Fruit fly (Drosophila melanogaster): ENCODE measurements around the gene CG15365.
"Not testable (repeated sequence)": the region's sequence is repeated elsewhere in the genome, so short reads cannot be mapped to it uniquely, and the experiment has no call there.

Gene CG15365

DNA sequence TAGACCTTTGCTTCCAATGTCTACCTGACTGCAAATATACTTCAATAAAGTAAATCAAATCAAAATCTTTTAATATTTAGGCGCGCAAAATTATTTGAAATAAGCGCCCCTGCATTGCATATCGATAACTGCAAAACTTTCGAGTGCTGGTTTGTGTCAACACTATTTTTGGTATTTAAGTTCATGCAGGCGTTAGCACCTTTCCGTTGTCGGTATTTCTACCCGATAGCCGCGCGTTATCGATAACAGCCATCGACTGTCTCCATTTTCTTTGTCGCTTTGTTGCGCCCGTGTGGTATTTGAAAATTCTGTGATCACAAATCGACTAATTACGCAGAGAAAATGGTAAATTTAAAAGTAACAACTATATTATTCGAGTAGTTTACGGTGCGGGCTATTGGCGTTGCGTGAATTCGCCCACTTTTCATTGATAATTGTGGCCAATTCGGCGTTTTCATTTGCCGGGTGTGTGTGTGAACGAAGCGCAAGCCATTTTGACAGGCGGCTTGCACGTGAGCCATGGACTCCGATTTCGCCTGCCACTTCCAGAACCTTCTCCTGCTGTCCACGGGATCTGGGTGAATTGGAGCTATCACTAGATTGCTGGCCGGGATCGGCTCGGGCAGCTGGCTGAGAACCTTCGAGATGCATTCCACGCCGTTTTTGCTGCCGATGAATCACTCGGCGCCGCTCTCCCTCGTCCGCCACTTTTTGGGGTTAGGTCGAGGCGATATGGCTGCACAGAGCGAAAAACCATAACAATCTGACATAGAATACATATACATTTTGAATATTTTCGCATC lies 21.7 kb upstream of the CG15365 start, which contains the start of gene CCT2:
CCT2 (plus strand) TSS at position 260 of the 803 bp plus-strand sequence.
- no peak for TF ChIP-seq insv (optimal IDR thresholded peaks at IDR 0.05)

DNA sequence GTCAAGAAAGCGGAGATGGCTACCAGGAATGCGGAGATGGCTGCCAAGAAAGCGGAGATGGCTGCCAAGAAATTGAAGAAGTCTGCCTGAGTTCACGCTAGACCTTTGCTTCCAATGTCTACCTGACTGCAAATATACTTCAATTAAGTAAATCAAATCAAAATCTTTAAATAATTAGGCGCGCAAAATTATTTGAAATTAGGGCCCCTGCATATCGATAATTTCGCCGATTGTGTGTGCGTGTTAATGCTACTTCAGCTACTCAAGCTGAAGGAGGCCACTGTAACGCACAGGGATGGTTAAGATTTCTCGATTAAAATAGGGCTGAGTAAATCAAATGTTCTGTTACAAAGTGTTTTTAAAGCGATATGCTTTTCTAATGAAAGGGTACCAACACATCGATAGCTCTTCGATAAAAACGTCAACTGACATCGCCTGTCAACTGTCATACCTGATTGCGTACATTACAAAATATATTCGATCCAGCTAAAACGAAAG lies 20.2 kb upstream of the CG15365 start, which contains the start of gene CG6999:
CG6999 (plus strand) TSS at position 448 of the 498 bp plus-strand sequence.
- not testable (repeated sequence) for TF ChIP-seq insv, Sin3A, psq (optimal IDR thresholded peaks at IDR 0.05)

DNA sequence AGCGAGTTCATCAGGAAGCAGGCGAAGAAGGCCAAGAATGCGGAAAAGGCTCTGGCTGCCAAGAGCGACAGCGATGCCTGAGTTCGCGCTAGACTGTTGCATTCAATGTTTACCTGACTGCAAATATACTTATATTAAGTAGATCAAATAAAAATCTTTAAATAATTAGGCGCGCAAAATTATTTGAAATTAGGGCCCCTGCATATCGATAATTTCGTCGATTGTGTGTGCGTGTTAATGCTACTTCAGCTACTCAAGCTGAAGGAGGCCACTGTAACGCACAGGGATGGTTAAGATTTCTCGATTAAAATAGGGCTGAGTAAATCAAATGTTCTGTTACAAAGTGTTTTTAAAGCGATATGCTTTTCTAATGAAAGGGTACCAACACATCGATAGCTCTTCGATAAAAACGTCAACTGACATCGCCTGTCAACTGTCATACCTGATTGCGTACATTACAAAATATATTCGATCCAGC lies 19.0 kb upstream of the CG15365 start, which contains the start of gene CG32706:
CG32706 (plus strand) TSS at position 428 of the 478 bp plus-strand sequence.
- not testable (repeated sequence) for TF ChIP-seq Myc, psq, ttk (optimal IDR thresholded peaks at IDR 0.05)

DNA sequence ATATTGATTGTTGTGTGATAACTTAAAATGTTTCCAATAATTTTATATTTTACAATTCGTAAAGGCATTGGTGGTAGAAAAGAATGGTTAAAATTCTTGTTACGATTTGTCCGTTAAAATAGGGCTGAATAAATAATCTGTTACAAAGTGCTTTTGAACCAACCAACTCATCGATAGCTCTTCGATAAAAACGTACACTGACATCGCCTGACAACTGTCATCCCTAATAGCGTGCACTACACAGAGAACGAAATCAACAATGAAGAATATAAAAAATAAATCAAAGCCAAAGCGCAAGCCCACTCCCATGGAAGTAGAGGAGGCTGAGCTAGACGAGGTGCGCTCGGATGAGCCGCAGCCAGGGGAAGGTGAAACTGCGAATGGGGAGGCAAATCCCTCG lies 17.9 kb upstream of the CG15365 start, which contains the start of gene CG32708:
CG32708 (plus strand) TSS at position 207 of the 400 bp plus-strand sequence.
- TF ChIP-seq insv (optimal IDR thresholded peaks at IDR 0.05): no peak
- TF ChIP-seq Sin3A (optimal IDR thresholded peaks at IDR 0.05): no peak
- no peak for TF ChIP-seq h (optimal IDR thresholded peaks at IDR 0.05)
- no peak for TF ChIP-seq psq (optimal IDR thresholded peaks at IDR 0.05)
- TF ChIP-seq ttk (optimal IDR thresholded peaks at IDR 0.05): no peak
- no peak for TF ChIP-seq Myc (optimal IDR thresholded peaks at IDR 0.05)

DNA sequence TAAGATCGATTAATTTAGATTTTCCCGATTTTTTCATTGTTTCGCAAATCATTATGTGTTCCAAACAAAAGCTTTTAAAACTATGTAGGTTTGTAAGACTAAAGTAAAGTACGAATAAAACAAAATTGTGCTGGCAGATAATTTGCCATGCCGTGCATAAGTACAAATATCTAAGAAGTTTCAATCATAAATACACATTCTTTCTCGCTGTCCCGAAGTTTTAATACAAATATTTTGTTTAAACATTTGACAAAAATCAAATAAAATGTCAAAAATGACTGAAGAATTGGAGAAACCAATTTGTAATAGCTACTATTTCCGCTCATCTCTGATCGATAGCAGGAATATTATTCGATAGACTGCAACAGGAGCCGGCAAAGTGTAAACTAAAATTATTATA lies 14.8 kb upstream of the CG15365 start, which contains the start of gene APC4:
APC4 (plus strand) TSS at position 332 of the 400 bp plus-strand sequence.
- TF ChIP-seq insv (optimal IDR thresholded peaks at IDR 0.05) (no peak), Sin3A (optimal IDR thresholded peaks at IDR 0.05) (no peak), h (optimal IDR thresholded peaks at IDR 0.05) (no peak), psq (optimal IDR thresholded peaks at IDR 0.05) (no peak), ttk (optimal IDR thresholded peaks at IDR 0.05) (no peak), Myc (optimal IDR thresholded peaks at IDR 0.05) (no peak)

DNA sequence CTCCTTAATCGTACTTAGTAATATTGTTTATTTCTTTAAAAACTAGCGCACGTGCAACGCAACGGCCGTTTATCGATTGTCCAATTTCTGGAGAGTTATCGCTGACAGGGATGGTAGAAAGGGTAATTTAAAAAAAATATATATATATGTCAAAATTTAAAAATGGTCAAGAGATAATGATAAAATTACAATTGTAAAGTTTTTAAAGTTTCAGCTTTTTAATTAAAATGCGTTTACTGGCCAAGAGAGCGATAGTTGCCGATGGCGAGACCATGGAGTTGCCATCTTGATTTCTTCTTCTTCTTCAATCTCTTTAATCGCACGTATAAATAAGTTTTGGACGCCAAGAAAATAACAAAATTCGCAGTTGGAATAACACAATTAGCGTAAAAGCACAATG lies 13.2 kb upstream of the CG15365 start, which contains the start of the genes CG7246 and HP1b:
CG7246 (minus strand) TSS at position 96 of the 400 bp plus-strand sequence.
HP1b (plus strand) TSS at position 102 of the 400 bp plus-strand sequence.
- TF ChIP-seq psq (optimal IDR thresholded peaks at IDR 0.05) (no peak), ttk (optimal IDR thresholded peaks at IDR 0.05) (no peak), Myc (optimal IDR thresholded peaks at IDR 0.05) (no peak), h (optimal IDR thresholded peaks at IDR 0.05) (no peak), insv (optimal IDR thresholded peaks at IDR 0.05) (no peak), Sin3A (optimal IDR thresholded peaks at IDR 0.05) (no peak)

DNA sequence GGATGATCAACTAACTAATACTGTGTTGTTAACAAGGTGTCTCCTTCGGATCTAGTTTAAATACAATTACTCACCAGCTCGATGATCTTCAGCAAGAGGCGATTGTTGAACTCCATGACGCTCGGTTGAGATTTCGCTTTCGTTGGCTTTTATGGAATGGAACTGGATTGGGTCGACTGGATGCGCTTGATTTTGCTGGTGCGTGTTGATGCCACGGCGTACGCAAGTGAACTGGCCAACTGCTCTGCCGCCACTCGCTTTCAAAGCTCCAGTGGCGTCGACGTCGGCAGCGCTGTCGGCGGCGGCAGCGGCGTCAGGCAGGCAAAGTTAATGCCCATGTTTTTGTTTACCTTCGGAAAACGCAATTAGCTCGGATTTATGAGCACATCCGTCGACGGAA lies 10.5 kb upstream of the CG15365 start, which contains the start of gene CG44325:
CG44325 (minus strand) TSS at position 237 of the 400 bp plus-strand sequence.
- no peak for TF ChIP-seq insv (optimal IDR thresholded peaks at IDR 0.05)
- TF ChIP-seq Sin3A (optimal IDR thresholded peaks at IDR 0.05): no peak
- TF ChIP-seq Myc (optimal IDR thresholded peaks at IDR 0.05): no peak
- TF ChIP-seq psq (optimal IDR thresholded peaks at IDR 0.05): no peak
- TF ChIP-seq ttk (optimal IDR thresholded peaks at IDR 0.05): no peak
- no peak for TF ChIP-seq h (optimal IDR thresholded peaks at IDR 0.05)

DNA sequence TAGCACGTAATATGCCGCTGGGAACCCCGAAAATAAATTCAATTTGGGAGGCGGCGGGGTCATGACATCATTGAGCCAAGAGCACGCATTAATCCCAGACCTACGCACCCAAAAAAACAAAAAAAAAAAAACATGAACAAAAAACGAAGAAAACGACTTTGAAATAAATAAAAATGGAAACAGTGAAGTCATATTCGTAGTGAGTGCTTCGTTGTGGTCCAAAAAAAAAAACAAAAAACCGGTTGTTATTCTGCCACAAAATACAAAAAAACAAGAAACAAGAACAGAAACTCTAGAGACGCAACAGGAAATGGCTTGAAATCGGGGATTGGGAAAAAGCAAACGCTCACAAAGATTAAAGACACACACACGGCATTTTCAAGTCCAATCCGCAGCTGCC lies 9.8 kb upstream of the CG15365 start:
- TF ChIP-seq Myc (optimal IDR thresholded peaks at IDR 0.05) (no peak), psq (optimal IDR thresholded peaks at IDR 0.05) (no peak), h (optimal IDR thresholded peaks at IDR 0.05) (no peak), insv (optimal IDR thresholded peaks at IDR 0.05) (no peak), ttk (optimal IDR thresholded peaks at IDR 0.05) (no peak), Sin3A (optimal IDR thresholded peaks at IDR 0.05) (no peak)

DNA sequence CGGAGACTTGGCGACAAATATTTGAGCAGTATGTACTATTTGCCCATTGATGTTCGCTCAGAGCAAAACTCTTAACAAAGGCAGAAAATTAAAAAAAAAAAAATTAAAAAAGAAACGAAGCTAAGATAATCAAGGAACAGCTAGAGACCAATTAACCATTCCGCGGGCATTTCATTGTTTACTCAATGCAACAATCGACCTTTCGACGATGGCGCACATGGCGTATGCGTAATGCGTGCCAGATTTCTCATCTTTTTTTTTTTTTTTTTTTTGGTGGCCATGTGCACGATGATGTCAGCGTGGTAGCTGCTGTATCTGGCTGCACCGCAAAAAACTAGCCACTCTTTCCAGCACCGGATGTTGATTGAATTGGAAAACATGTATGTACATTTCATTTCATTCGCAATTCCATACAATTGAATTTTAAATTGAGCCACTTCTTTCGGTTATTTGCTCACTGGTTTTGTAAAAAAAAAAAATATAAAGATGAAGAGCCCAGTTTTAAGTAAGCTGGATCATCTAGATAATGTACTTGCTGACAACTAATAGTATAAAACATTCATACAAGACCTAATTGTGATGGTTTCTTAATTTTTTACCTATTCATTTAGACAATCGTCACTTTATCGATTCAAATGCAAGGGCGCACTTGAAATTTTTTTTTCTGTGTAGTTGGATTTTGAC lies 8.0 kb upstream of the CG15365 start:
- TF ChIP-seq insv (optimal IDR thresholded peaks at IDR 0.05) (no peak), ttk (optimal IDR thresholded peaks at IDR 0.05) (no peak), psq (optimal IDR thresholded peaks at IDR 0.05) (no peak), Sin3A (optimal IDR thresholded peaks at IDR 0.05) (no peak)

DNA sequence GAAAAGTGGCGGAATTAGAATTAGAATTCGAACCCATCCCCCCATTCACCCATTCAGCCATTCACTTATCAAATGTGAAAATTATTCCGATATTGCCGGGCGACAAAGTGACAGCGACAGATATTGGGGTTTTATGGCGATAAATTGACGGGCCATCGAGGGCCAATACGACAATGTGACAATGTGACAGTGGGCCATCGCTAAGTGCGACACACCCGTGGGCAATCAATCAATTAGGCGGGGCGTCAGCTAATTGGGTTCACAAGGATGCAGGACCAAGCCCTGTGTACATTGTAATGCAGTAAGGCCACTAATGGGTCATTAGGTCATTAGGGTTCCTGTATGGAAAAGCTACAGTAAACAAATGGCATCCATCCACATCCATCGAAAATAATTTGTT lies 6.3 kb upstream of the CG15365 start:
- TF ChIP-seq Sin3A (optimal IDR thresholded peaks at IDR 0.05) (no peak), ttk (optimal IDR thresholded peaks at IDR 0.05) (no peak), psq (optimal IDR thresholded peaks at IDR 0.05) (no peak), insv (optimal IDR thresholded peaks at IDR 0.05) (no peak)

DNA sequence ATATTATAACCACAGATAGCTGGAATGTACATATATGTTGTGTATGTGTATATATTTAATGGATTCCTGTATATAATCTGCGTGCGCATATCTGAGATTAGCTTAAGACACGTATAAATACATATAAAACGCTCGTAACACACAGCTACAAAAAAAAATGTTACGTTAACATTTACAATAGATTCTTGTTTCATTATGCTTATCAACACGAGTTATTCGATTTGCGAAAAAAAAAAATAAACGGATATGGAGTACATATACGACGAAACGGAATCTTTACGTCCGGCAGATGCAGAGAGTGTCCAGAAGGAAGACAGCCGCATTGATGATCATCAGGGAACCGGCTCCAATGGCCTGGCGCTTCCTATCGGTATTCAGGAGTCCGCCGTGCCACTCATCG lies 3.5 kb upstream of the CG15365 start, which contains the start of gene CG10970:
CG10970 (minus strand) TSS at position 101 of the 400 bp plus-strand sequence.
- TF ChIP-seq Myc (optimal IDR thresholded peaks at IDR 0.05): no peak
- no peak for TF ChIP-seq Sin3A (optimal IDR thresholded peaks at IDR 0.05)
- TF ChIP-seq insv (optimal IDR thresholded peaks at IDR 0.05): no peak
- TF ChIP-seq ttk (optimal IDR thresholded peaks at IDR 0.05): no peak
- no peak for TF ChIP-seq h (optimal IDR thresholded peaks at IDR 0.05)
- TF ChIP-seq psq (optimal IDR thresholded peaks at IDR 0.05): no peak

DNA sequence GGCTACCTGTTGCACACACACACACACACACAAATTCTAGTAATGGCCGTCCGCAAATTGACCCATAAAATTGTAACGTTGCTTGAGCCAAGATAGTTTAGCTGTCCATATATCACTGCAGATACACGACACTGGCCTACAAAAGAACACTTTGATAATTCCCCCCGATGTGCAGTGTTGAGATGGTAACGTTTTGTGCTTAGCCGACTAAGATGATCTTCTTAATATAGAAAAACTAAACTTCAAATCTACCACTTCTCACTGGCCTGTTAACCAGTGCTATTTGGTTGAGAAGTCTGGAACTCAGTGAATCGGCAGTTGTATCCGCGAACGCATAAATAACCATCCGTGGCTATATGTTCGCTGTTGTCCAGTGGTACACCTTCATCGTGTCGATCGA lies 1.0 kb upstream of the CG15365 start:
- TF ChIP-seq Sin3A (optimal IDR thresholded peaks at IDR 0.05) (no peak), insv (optimal IDR thresholded peaks at IDR 0.05) (no peak), h (optimal IDR thresholded peaks at IDR 0.05) (no peak), Myc (optimal IDR thresholded peaks at IDR 0.05) (no peak), ttk (optimal IDR thresholded peaks at IDR 0.05) (no peak), psq (optimal IDR thresholded peaks at IDR 0.05) (no peak)

Measured in Kc167 (cell line).